Worm (Caenorhabditis elegans) whole organism, midembryonic: ENCODE data around the gene ZC443.4.

Experiments
- T22C8.4 ChIP-seq: fragments of 200-800 bp; sonication (Bioruptor generic); IDR thresholded peaks from 2 replicates; pipeline ENCODE4 v1.3.6; 2022; ENCODE audit warnings: missing genetic modification characterization, missing compliant biosample characterization
- flt-1 ChIP-seq: fragments of 200-800 bp; sonication (Bioruptor generic); IDR thresholded peaks from 2 replicates; pipeline ENCODE4 v1.3.6; 2022; ENCODE audit warnings: missing genetic modification characterization, missing compliant biosample characterization
- tab-1 ChIP-seq: fragments of 200-800 bp; sonication (Bioruptor generic); IDR thresholded peaks from 2 replicates; pipeline ENCODE4 v1.3.6; 2022; ENCODE audit warnings: missing genetic modification characterization, missing compliant biosample characterization
- ztf-29 ChIP-seq: fragments of 200-800 bp; sonication (Bioruptor generic); IDR thresholded peaks from 2 replicates; pipeline ENCODE4 v1.3.6; 2022; ENCODE audit warnings: missing genetic modification reagents, missing genetic modification characterization, missing compliant biosample characterization

DNA sequence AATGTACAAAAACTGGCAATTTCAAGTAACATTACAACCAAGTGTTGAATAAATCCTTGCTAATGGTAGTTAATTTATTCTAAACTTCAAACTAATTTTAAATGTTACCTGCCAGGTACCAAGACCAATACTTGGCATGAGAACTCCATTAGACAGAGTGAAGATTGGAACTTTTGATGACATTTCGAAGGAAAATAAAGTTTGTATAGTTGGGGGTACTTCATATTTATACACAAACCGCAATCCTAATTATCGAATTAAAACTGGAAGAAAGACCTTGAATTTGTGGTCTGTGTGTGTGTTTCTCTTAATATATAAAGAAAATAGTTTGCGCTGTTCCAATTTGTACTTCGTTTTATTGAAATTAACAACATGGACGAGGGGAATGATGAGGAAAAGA, 9.8 kb downstream of the ZC443.4 start, which contains the start of gene ZC443.1:
- TF ChIP-seq flt-1 (GFP tag; lab: Robert Waterston, UW) (no peak), tab-1 (GFP tag; lab: Robert Waterston, UW) (no peak), ztf-29 (GFP tag; lab: Robert Waterston, UW) (no peak), T22C8.4 (GFP tag; lab: Robert Waterston, UW) (no peak)
